Worm (Caenorhabditis elegans) whole organism, late embryonic: ENCODE data around the gene dnj-18.
A peak's percentile ranks its signal among the peaks of the same experiment; 100 is the strongest.

Experiments
- C08G9.2 ChIP-seq: sonication (generic microtip); optimal IDR thresholded peaks from 2 replicates; lab custom pipeline; 2016; ENCODE audit warnings: mild to moderate bottlenecking, missing genetic modification characterization, moderate library complexity, missing compliant biosample characterization
- C38D4.7 ChIP-seq: fragments of 200-800 bp; sonication (Bioruptor generic); optimal IDR thresholded peaks from 2 replicates; lab custom pipeline; 2018; ENCODE audit warnings: mild to moderate bottlenecking, missing genetic modification characterization, moderate library complexity, missing compliant biosample characterization
- F13H6.1 ChIP-seq: sonication (generic microtip); optimal IDR thresholded peaks from 2 replicates; lab custom pipeline; 2016; ENCODE audit warnings: missing genetic modification characterization, missing compliant biosample characterization
- T23F11.4 ChIP-seq: fragments of 200-800 bp; sonication (Bioruptor generic); optimal IDR thresholded peaks from 2 replicates; lab custom pipeline; 2018; ENCODE audit warnings: mild to moderate bottlenecking, missing genetic modification characterization, missing compliant biosample characterization
- ahr-1 ChIP-seq: sonication (generic microtip); optimal IDR thresholded peaks from 2 replicates; lab custom pipeline; 2016; ENCODE audit warnings: missing genetic modification characterization, missing compliant biosample characterization
- ceh-18 ChIP-seq: sonication (generic microtip); optimal IDR thresholded peaks from 2 replicates; lab custom pipeline; 2016; ENCODE audit warnings: missing genetic modification characterization, missing compliant biosample characterization
- ceh-19 ChIP-seq: fragments of 200-800 bp; sonication (Bioruptor generic); optimal IDR thresholded peaks from 2 replicates; lab custom pipeline; 2018; ENCODE audit warnings: mild to moderate bottlenecking, missing genetic modification characterization, missing compliant biosample characterization
- ceh-2 ChIP-seq: sonication (generic microtip); optimal IDR thresholded peaks from 2 replicates; lab custom pipeline; 2016; ENCODE audit warnings: missing genotype, missing genetic modification characterization, missing compliant biosample characterization
- ceh-24 ChIP-seq: sonication (generic microtip); optimal IDR thresholded peaks from 2 replicates; lab custom pipeline; 2016; ENCODE audit warnings: mild to moderate bottlenecking, missing genetic modification characterization, missing compliant biosample characterization
- ceh-30 ChIP-seq: fragments of 150-350 bp; optimal IDR thresholded peaks from 2 replicates; lab custom pipeline; 2014; ENCODE audit warnings: missing biosample characterization, missing genetic modification characterization
- ceh-31 ChIP-seq: sonication (generic microtip); optimal IDR thresholded peaks from 2 replicates; lab custom pipeline; 2016; ENCODE audit warnings: missing genetic modification characterization, missing compliant biosample characterization
- ceh-34 ChIP-seq: sonication (generic microtip); optimal IDR thresholded peaks from 2 replicates; lab custom pipeline; 2016; ENCODE audit warnings: mild to moderate bottlenecking, missing genetic modification characterization, missing compliant biosample characterization
- ceh-6 ChIP-seq: fragments of 200-800 bp; sonication (Bioruptor generic); optimal IDR thresholded peaks from 2 replicates; lab custom pipeline; 2018; ENCODE audit warnings: mild to moderate bottlenecking, missing genetic modification characterization, missing compliant biosample characterization
- ceh-9 ChIP-seq: sonication (generic microtip); optimal IDR thresholded peaks from 2 replicates; lab custom pipeline; 2016; ENCODE audit warnings: mild to moderate bottlenecking, missing genetic modification characterization, inconsistent platforms, missing compliant biosample characterization
- che-1 ChIP-seq: sonication (generic microtip); optimal IDR thresholded peaks from 2 replicates; lab custom pipeline; 2016; ENCODE audit warnings: mild to moderate bottlenecking, missing genetic modification characterization, missing compliant biosample characterization
- dmd-4 ChIP-seq: sonication (generic microtip); optimal IDR thresholded peaks from 2 replicates; lab custom pipeline; 2016; ENCODE audit warnings: borderline replicate concordance, missing genetic modification characterization, missing compliant biosample characterization
- elt-2 ChIP-seq: sonication (generic microtip); optimal IDR thresholded peaks from 2 replicates; lab custom pipeline; 2016; ENCODE audit warnings: missing genetic modification reagents, missing genetic modification characterization, missing compliant biosample characterization
- elt-4 ChIP-seq: sonication (generic microtip); optimal IDR thresholded peaks from 2 replicates; lab custom pipeline; 2016; ENCODE audit warnings: missing genetic modification characterization, missing compliant biosample characterization
- ets-4 ChIP-seq: sonication (generic microtip); optimal IDR thresholded peaks from 2 replicates; lab custom pipeline; 2016; ENCODE audit warnings: missing genetic modification characterization, missing compliant biosample characterization
- eyg-1 ChIP-seq: sonication (generic microtip); optimal IDR thresholded peaks from 2 replicates; lab custom pipeline; 2016; ENCODE audit warnings: missing genotype, missing genetic modification characterization, missing compliant biosample characterization
- fkh-6 ChIP-seq: sonication (generic microtip); optimal IDR thresholded peaks from 2 replicates; lab custom pipeline; 2016; ENCODE audit warnings: missing genetic modification characterization, missing compliant biosample characterization
- hlh-13 ChIP-seq: fragments of 200-800 bp; sonication (Bioruptor generic); optimal IDR thresholded peaks from 2 replicates; lab custom pipeline; 2018; ENCODE audit warnings: mild to moderate bottlenecking, missing genetic modification characterization, missing compliant biosample characterization
- hlh-30 ChIP-seq: sonication (generic microtip); optimal IDR thresholded peaks from 2 replicates; lab custom pipeline; 2017; ENCODE audit warnings: antibody characterized with exemption, missing genetic modification characterization, missing compliant biosample characterization; ENCODE audit not compliant: insufficient read depth
- hlh-6 ChIP-seq: sonication (generic microtip); optimal IDR thresholded peaks from 2 replicates; lab custom pipeline; 2016; ENCODE audit warnings: missing genotype, missing genetic modification characterization, missing compliant biosample characterization
- hlh-8 ChIP-seq: sonication (generic microtip); optimal IDR thresholded peaks from 2 replicates; lab custom pipeline; 2016; ENCODE audit warnings: missing genotype, missing genetic modification characterization, missing compliant biosample characterization
- madf-2 ChIP-seq: sonication (generic microtip); optimal IDR thresholded peaks from 2 replicates; lab custom pipeline; 2017; ENCODE audit warnings: missing genetic modification characterization, missing compliant biosample characterization
- nfya-1 ChIP-seq: sonication (generic microtip); optimal IDR thresholded peaks from 2 replicates; lab custom pipeline; 2017; ENCODE audit warnings: missing genetic modification characterization, mild to moderate bottlenecking, missing compliant biosample characterization, antibody characterized with exemption, moderate library complexity
- pat-9 ChIP-seq: fragments of 200-800 bp; sonication (Bioruptor generic); optimal IDR thresholded peaks from 2 replicates; lab custom pipeline; 2018; ENCODE audit warnings: mild to moderate bottlenecking, missing genetic modification characterization, moderate library complexity, missing compliant biosample characterization
- pha-2 ChIP-seq: sonication (generic microtip); optimal IDR thresholded peaks from 2 replicates; lab custom pipeline; 2017; ENCODE audit warnings: mild to moderate bottlenecking, missing genetic modification characterization, missing compliant biosample characterization
- pqm-1 ChIP-seq: sonication (generic microtip); optimal IDR thresholded peaks from 2 replicates; lab custom pipeline; 2016; ENCODE audit warnings: missing genetic modification characterization, missing compliant biosample characterization
- pros-1 ChIP-seq: fragments of 150-350 bp; optimal IDR thresholded peaks from 2 replicates; lab custom pipeline; 2014; ENCODE audit warnings: missing biosample characterization, missing genetic modification reagents, missing genetic modification characterization
- ref-2 ChIP-seq: sonication (generic microtip); optimal IDR thresholded peaks from 2 replicates; lab custom pipeline; 2016; ENCODE audit warnings: missing genetic modification characterization, missing compliant biosample characterization
- rnt-1 ChIP-seq: sonication (generic microtip); optimal IDR thresholded peaks from 2 replicates; lab custom pipeline; 2016; ENCODE audit warnings: missing genetic modification characterization, missing compliant biosample characterization
- sdc-2 ChIP-seq: sonication (generic microtip); optimal IDR thresholded peaks from 2 replicates; lab custom pipeline; 2016; ENCODE audit warnings: missing genotype, missing genetic modification characterization, missing compliant biosample characterization
- syd-9 ChIP-seq: sonication (generic microtip); optimal IDR thresholded peaks from 2 replicates; lab custom pipeline; 2016; ENCODE audit warnings: mild to moderate bottlenecking, missing genetic modification characterization, moderate library complexity, missing compliant biosample characterization
- tbx-2 ChIP-seq: sonication (generic microtip); optimal IDR thresholded peaks from 2 replicates; lab custom pipeline; 2016; ENCODE audit warnings: missing genetic modification characterization, missing compliant biosample characterization
- ttx-3 ChIP-seq: sonication (generic microtip); optimal IDR thresholded peaks from 2 replicates; lab custom pipeline; 2016; ENCODE audit warnings: missing genetic modification reagents, missing genetic modification characterization, missing compliant biosample characterization
- unc-3 ChIP-seq, 2 experiments: fragments of 200-800 bp in 1 of 2; sonication (Bioruptor generic) in 1 of 2; sonication (generic microtip) in 1 of 2; conservative IDR thresholded peaks in 1 of 2; optimal IDR thresholded peaks in 1 of 2; 2 replicates each; pipeline versions ENCODE4 v1.3.6 to Lab custom; 2016 to 2022; ENCODE audit warnings: missing compliant biosample characterization in 2 of 2, missing genetic modification characterization in 2 of 2, missing genetic modification reagents in 1 of 2
- unc-42 ChIP-seq: sonication (generic microtip); optimal IDR thresholded peaks from 2 replicates; lab custom pipeline; 2016; ENCODE audit warnings: missing genotype, missing genetic modification characterization, missing compliant biosample characterization
- unc-55 ChIP-seq: sonication (generic microtip); optimal IDR thresholded peaks from 2 replicates; lab custom pipeline; 2017; ENCODE audit warnings: missing biosample characterization, missing genetic modification reagents, missing genetic modification characterization
- zip-5 ChIP-seq: sonication (generic microtip); optimal IDR thresholded peaks from 2 replicates; lab custom pipeline; 2016; ENCODE audit warnings: missing genetic modification characterization, missing compliant biosample characterization

The dnj-18 gene

DNA sequence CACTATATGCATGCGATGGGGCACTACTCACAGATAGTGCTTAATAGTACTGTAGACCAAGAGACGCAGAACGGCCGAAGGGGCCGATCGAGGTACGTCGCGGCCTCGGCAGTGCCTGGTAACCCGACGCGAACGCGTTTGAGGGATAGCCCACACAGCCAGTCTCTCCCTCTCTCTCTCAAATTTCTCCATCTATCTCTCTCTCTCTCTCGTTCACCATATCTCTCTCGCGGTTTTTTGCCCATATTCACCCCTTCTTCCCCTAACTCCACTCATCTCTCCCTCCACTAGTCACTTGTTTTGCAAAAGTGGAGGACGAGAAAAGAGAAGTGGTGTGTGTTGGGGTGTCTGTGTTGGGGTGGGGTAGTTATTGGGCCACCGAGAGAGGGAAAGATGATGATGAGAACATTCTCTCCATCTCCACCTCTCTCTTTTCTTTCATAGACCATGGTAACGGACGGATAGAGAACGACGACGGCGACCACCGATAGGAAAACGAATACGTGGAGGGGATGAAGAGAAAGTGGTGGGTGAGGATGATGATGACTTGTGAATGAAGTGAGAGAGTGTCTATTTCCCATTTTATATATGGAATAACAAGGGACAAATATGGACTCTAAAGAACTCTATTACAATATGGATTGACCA is 31.0 kb upstream of the dnj-18 start:
- TF ChIP-seq nfya-1 (peak; percentile 79), sdc-2 (tag; lab: Kevin White, UChicago) (peak; percentile 48), ceh-30 (tag; lab: Kevin White, UChicago) (peak; percentile 38), pros-1 (peak; percentile 68), ceh-19 (GFP tag; lab: Kevin White, UChicago) (peak; percentile 71), rnt-1 (tag; lab: Kevin White, UChicago) (peak; percentile 36), C08G9.2 (tag; lab: Kevin White, UChicago) (peak; percentile 26), hlh-8 (tag; lab: Kevin White, UChicago) (peak; percentile 29), ref-2 (peak; percentile 63), ceh-9 (tag; lab: Kevin White, UChicago) (no peak), F13H6.1 (tag; lab: Kevin White, UChicago) (no peak), hlh-30 (tag; lab: Kevin White, UChicago) (peak; percentile 60), unc-42 (peak; percentile 20), ahr-1 (tag; lab: Kevin White, UChicago) (no peak), syd-9 (peak; percentile 34), C38D4.7 (no peak), fkh-6 (no peak), madf-2 (tag; lab: Kevin White, UChicago) (no peak), elt-2 (tag; lab: Kevin White, UChicago) (peak; percentile 33), ceh-31 (tag; lab: Kevin White, UChicago) (peak; percentile 70), ceh-34 (tag; lab: Kevin White, UChicago) (peak; percentile 92), ets-4 (tag; lab: Kevin White, UChicago) (peak; percentile 27), dmd-4 (tag; lab: Kevin White, UChicago) (peak; percentile 43), che-1 (peak; percentile 40), hlh-6 (tag; lab: Kevin White, UChicago) (peak; percentile 81), pat-9 (tag; lab: Kevin White, UChicago) (no peak), ceh-6 (peak; percentile 49), T23F11.4 (GFP tag; lab: Kevin White, UChicago) (peak; percentile 99), hlh-13 (GFP tag; lab: Kevin White, UChicago) (no peak), ceh-2 (tag; lab: Kevin White, UChicago) (peak; percentile 41), tbx-2 (tag; lab: Kevin White, UChicago) (peak; percentile 64), zip-5 (tag; lab: Kevin White, UChicago) (no peak), pqm-1 (tag; lab: Kevin White, UChicago) (no peak), unc-55 (GFP tag; lab: Kevin White, UChicago) (peak; percentile 48), ceh-18 (tag; lab: Kevin White, UChicago) (no peak), eyg-1 (tag; lab: Kevin White, UChicago) (peak; percentile 8)
- TF ChIP-seq, all 69 proteins: peak for 25

DNA sequence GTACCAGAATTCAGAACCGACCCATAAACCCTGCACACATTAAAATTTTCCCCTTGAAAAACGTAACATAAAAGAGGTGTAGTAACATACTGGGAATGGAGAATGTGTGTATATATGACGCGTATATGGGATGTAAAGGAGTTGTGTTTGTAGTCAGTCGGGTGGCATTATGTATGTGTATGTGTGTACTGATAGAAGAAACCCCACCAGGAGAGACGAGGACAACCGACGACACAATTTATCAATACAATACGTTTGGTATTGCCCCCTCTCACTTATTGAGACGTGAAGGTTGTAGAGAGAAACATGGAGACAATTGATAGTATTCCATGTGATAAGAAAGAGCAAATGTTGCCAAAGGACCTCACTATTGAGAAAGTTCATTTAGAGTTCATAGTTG is 29.8 kb upstream of the dnj-18 start:
- TF ChIP-seq T23F11.4 (GFP tag; lab: Kevin White, UChicago) (peak; percentile 7), sdc-2 (tag; lab: Kevin White, UChicago) (no peak), pat-9 (tag; lab: Kevin White, UChicago) (no peak), ttx-3 (tag; lab: Kevin White, UChicago) (no peak), elt-4 (tag; lab: Kevin White, UChicago) (no peak), elt-2 (tag; lab: Kevin White, UChicago) (peak; percentile 35), ceh-24 (no peak)

DNA sequence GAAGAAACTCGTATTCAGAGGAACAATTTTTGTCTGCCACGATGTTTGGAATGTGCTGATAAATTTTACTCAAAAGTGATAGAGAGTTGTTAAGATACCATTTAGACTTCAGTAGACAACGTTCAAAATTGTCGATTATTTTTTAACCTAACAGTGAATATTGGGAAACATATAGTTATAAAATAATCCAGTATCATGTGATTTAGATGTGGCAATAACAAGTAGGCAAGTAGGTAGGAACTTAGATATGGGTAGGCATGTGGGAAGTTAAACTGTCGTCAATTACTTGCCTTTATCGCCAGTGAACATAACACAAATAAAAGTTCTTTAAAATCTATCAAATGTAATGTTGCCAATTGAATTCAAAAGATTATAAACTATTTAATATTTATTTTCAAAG is 26.4 kb upstream of the dnj-18 start, which contains the start of gene T23F11.11:
Gene T23F11.11, minus strand, starts transcription at position 101 of the 400 bp plus-strand sequence.
- TF ChIP-seq unc-3 (GFP tag; conservative IDR thresholded peaks at IDR 0.05; lab: Robert Waterston, UW) = no peak
- no peak for TF ChIP-seq unc-3 (tag; optimal IDR thresholded peaks at IDR 0.05; lab: Kevin White, UChicago)
- TF ChIP-seq unc-55 (GFP tag; lab: Kevin White, UChicago) = no peak
- TF ChIP-seq pat-9 (tag; lab: Kevin White, UChicago) = no peak
- no peak for TF ChIP-seq pros-1
- no peak for TF ChIP-seq elt-2 (tag; lab: Kevin White, UChicago)
- TF ChIP-seq eyg-1 (tag; lab: Kevin White, UChicago) = no peak
- TF ChIP-seq pha-2 (tag; lab: Kevin White, UChicago) = no peak
